Worm (Caenorhabditis elegans): ENCODE results near the gene tnt-4.
A peak's percentile ranks its signal among the peaks of the same experiment; 100 is the strongest.

tnt-4 gene

ce11 chrV:1998358-1998757, 5.6 kb upstream of the tnt-4 start:
- TF ChIP-seq ama-1 (optimal IDR thresholded peaks at IDR 0.05) (no peak), php-3 (GFP tag; IDR thresholded peaks at IDR 0.05) (peak; percentile 74), daf-16 (GFP tag; optimal IDR thresholded peaks at IDR 0.05) (no peak), daf-16 (tag; optimal IDR thresholded peaks at IDR 0.05) (peak; percentile 63), nhr-28 (tag; optimal IDR thresholded peaks at IDR 0.05) (peak; percentile 22)

DNA sequence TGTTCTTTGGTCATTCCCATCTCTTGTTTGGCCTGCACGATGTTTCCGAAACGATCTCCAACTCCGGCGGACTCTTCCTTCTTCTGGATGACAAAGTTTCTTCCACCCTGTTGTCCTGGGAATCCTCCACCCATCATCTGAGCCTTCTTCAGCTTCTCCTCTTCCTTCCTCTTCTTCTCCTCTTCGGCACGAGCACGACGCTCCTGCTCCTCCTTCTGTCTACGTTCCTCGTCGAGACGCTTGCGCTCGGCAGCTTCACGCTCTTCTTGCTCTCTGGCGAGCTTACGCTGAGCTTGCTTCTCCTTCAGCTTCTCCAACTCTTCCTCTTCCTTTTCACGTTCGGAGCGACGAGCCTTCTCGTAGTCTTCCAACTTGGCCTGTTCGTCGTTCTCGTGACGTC, 1.3 kb downstream of the tnt-4 start:
- TF ChIP-seq zip-11 (GFP tag; IDR thresholded peaks at IDR 0.05) (no peak), egl-43 (GFP tag; IDR thresholded peaks at IDR 0.05) (0 out of 2 replicates have a peak, but pooled peaks have one; percentile 40), dmd-6 (GFP tag; IDR thresholded peaks at IDR 0.05) (no peak), set-16 (GFP tag; IDR thresholded peaks at IDR 0.05) (peak; percentile 90), ceh-62 (tag; optimal IDR thresholded peaks at IDR 0.05) (no peak), lin-39 (tag; optimal IDR thresholded peaks at IDR 0.05) (no peak)

ce11 chrV:1989220-1989619, 3.5 kb downstream of the tnt-4 start:
- TF ChIP-seq fkh-10 (GFP tag; optimal IDR thresholded peaks at IDR 0.05) (no peak), sdz-12 (GFP tag; optimal IDR thresholded peaks at IDR 0.05) (no peak), daf-16 (GFP tag; optimal IDR thresholded peaks at IDR 0.05) (no peak), daf-16 (tag; optimal IDR thresholded peaks at IDR 0.05) (peak; percentile 31), vab-7 (GFP tag; IDR thresholded peaks at IDR 0.05) (no peak), mep-1 (tag; optimal IDR thresholded peaks at IDR 0.05) (no peak), ceh-32 (tag; optimal IDR thresholded peaks at IDR 0.05; ENCODE audit: poor library complexity) (no peak), nhr-10 (tag; optimal IDR thresholded peaks at IDR 0.05) (no peak), F44E2.7 (GFP tag; IDR thresholded peaks at IDR 0.05) (no peak), nhr-102 (tag; optimal IDR thresholded peaks at IDR 0.05) (no peak), lin-29 (GFP tag; IDR thresholded peaks at IDR 0.05) (no peak), madf-5 (GFP tag; IDR thresholded peaks at IDR 0.05) (no peak), dmd-6 (GFP tag; IDR thresholded peaks at IDR 0.05) (peak; percentile 36; the same call in 1 of the 2 replicates), snpc-4 (tag; optimal IDR thresholded peaks at IDR 0.05) (no peak), zfp-2 (tag; optimal IDR thresholded peaks at IDR 0.05) (no peak), nhr-6 (tag; optimal IDR thresholded peaks at IDR 0.05) (no peak), madf-9 (GFP tag; conservative IDR thresholded peaks at IDR 0.05) (no peak), zip-2 (tag; optimal IDR thresholded peaks at IDR 0.05) (no peak), nhr-41 (GFP tag; IDR thresholded peaks at IDR 0.05) (no peak), nhr-111 (GFP tag; optimal IDR thresholded peaks at IDR 0.05) (no peak), hif-1 (tag; optimal IDR thresholded peaks at IDR 0.05) (no peak), jun-1 (tag; optimal IDR thresholded peaks at IDR 0.05) (no peak), nhr-28 (tag; optimal IDR thresholded peaks at IDR 0.05) (peak; percentile 32), gei-8 (GFP tag; optimal IDR thresholded peaks at IDR 0.05) (no peak), ctbp-1 (GFP tag; IDR thresholded peaks at IDR 0.05) (no peak), ceh-20 (GFP tag; IDR thresholded peaks at IDR 0.05) (no peak), spr-1 (tag; optimal IDR thresholded peaks at IDR 0.05) (no peak), pha-4 (GFP tag; IDR thresholded peaks at IDR 0.05) (no peak), pha-4 (tag; optimal IDR thresholded peaks at IDR 0.05) (no peak), hlh-30 (tag; optimal IDR thresholded peaks at IDR 0.05; ENCODE audit: insufficient read depth) (no peak), F10B5.3 (tag; optimal IDR thresholded peaks at IDR 0.05) (no peak), lim-7 (GFP tag; IDR thresholded peaks at IDR 0.05) (no peak), egl-43 (GFP tag; IDR thresholded peaks at IDR 0.05) (no peak), dve-1 (tag; optimal IDR thresholded peaks at IDR 0.05; ENCODE audit: insufficient read depth) (no peak), daf-12 (tag; optimal IDR thresholded peaks at IDR 0.05) (no peak), R02D3.7 (tag; optimal IDR thresholded peaks at IDR 0.05) (no peak), ama-1 (optimal IDR thresholded peaks at IDR 0.05) (no peak), ztf-7 (tag; optimal IDR thresholded peaks at IDR 0.05) (no peak), lir-3 (tag; optimal IDR thresholded peaks at IDR 0.05) (no peak), egl-27 (tag; optimal IDR thresholded peaks at IDR 0.05) (no peak), unc-130 (GFP tag; optimal IDR thresholded peaks at IDR 0.05) (no peak), unc-39 (tag; optimal IDR thresholded peaks at IDR 0.05) (no peak), T26A8.4 (GFP tag; IDR thresholded peaks at IDR 0.05) (no peak), aly-2 (tag; optimal IDR thresholded peaks at IDR 0.05) (no peak)
